Fruit fly (Drosophila melanogaster): Measurements from ENCODE around the gene CG8128.

- TF ChIP-seq Sox102F (GFP tag; optimal IDR thresholded peaks at IDR 0.05) (no peak), OdsH (GFP tag; optimal IDR thresholded peaks at IDR 0.05) (no peak), dac (GFP tag; optimal IDR thresholded peaks at IDR 0.05) (no peak), Met (GFP tag; optimal IDR thresholded peaks at IDR 0.05) (no peak)
Measured at dm6 chrX:15662285-15662684, 35.0 kb upstream of the CG8128 start, which contains the start of gene CG8119.
